Worm (Caenorhabditis elegans): Measurements from ENCODE around the gene chil-2.

DNA sequence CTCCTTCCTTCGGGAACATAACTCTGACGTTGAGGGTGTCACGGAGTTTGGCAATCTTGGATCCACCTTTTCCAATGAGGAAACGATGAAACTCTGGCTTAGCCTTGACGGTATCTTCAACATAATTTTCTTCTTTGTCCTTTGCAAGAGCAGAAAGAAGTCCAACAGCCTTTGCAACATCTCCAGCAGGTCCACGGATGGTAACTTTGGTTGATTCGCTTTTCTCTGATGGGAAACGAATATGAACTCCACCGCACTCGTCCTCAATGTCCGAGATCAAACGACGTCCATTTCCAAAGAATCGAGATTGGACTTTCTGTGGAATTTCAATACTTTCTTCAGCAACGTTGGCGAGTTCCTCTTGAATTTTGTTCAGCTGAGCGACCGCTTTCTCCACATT lies 14.1 kb upstream of the chil-2 start:
- TF ChIP-seq ceh-82 (tag; optimal IDR thresholded peaks at IDR 0.05), result no peak
- TF ChIP-seq blmp-1 (tag; optimal IDR thresholded peaks at IDR 0.05; ENCODE audit: insufficient read depth), result no peak
- TF ChIP-seq nhr-12 (tag; optimal IDR thresholded peaks at IDR 0.05), result no peak
- no peak for TF ChIP-seq nhr-21 (tag; optimal IDR thresholded peaks at IDR 0.05)

Measured in whole organism, L2 larva.